Fruit fly (Drosophila melanogaster): Measurements from ENCODE around the gene CG31698.

CG31698 gene

dm6 chr2L:3123562-3124345, 49.9 kb downstream of the CG31698 start (continued):
- TF ChIP-seq CG11696 (GFP tag; IDR thresholded peaks at IDR 0.05) (no peak), E2f2 (GFP tag; IDR thresholded peaks at IDR 0.05) (no peak), fd96Cb (tag; optimal IDR thresholded peaks at IDR 0.05) (no peak), cas (GFP tag; IDR thresholded peaks at IDR 0.05) (no peak), B-H1 (GFP tag; IDR thresholded peaks at IDR 0.05) (no peak), CG9817 (tag; optimal IDR thresholded peaks at IDR 0.05) (no peak), CG33557 (GFP tag; optimal IDR thresholded peaks at IDR 0.05) (no peak), nau (GFP tag; optimal IDR thresholded peaks at IDR 0.05) (no peak), CG2889 (GFP tag; IDR thresholded peaks at IDR 0.05) (0 out of 3 replicates have a peak, but pooled peaks have one; percentile 6), CG3838 (GFP tag; optimal IDR thresholded peaks at IDR 0.05) (no peak), chn (GFP tag; optimal IDR thresholded peaks at IDR 0.05) (no peak), gce (GFP tag; IDR thresholded peaks at IDR 0.05) (no peak), CG2199 (GFP tag; IDR thresholded peaks at IDR 0.05) (no peak), peb (GFP tag; IDR thresholded peaks at IDR 0.05) (no peak), lab (GFP tag; optimal IDR thresholded peaks at IDR 0.05) (peak; percentile 53), D19B (GFP tag; optimal IDR thresholded peaks at IDR 0.05) (no peak), slp2 (GFP tag; optimal IDR thresholded peaks at IDR 0.05) (no peak), CG7372 (GFP tag; IDR thresholded peaks at IDR 0.05) (no peak), CG18262 (tag; optimal IDR thresholded peaks at IDR 0.05) (no peak), sisA (GFP tag; IDR thresholded peaks at IDR 0.05) (no peak), Adf1 (GFP tag; IDR thresholded peaks at IDR 0.05) (no peak), sug (tag; optimal IDR thresholded peaks at IDR 0.05) (peak; percentile 29), CG5180 (GFP tag; optimal IDR thresholded peaks at IDR 0.05) (no peak), Optix (GFP tag; IDR thresholded peaks at IDR 0.05) (no peak), slbo (GFP tag; IDR thresholded peaks at IDR 0.05) (0 out of 2 replicates have a peak, but pooled peaks have one; percentile 22), eve (GFP tag; optimal IDR thresholded peaks at IDR 0.05) (no peak), esg (GFP tag; conservative IDR thresholded peaks at IDR 0.05) (no peak), Sin3A (optimal IDR thresholded peaks at IDR 0.05) (no peak), Ada2b (GFP tag; IDR thresholded peaks at IDR 0.05) (no peak), CG17359 (tag; optimal IDR thresholded peaks at IDR 0.05) (no peak), CG6175 (GFP tag; IDR thresholded peaks at IDR 0.05) (no peak), CG2875 (GFP tag; optimal IDR thresholded peaks at IDR 0.05) (no peak), CG3163 (GFP tag; optimal IDR thresholded peaks at IDR 0.05) (no peak), exex (tag; optimal IDR thresholded peaks at IDR 0.05) (peak; percentile 82), otp (GFP tag; IDR thresholded peaks at IDR 0.05) (peak; percentile 4; the same call in 1 of the 3 replicates), kah (GFP tag; optimal IDR thresholded peaks at IDR 0.05) (no peak), scrt (GFP tag; optimal IDR thresholded peaks at IDR 0.05) (no peak), CG9932 (GFP tag; IDR thresholded peaks at IDR 0.05) (no peak), az2 (GFP tag; optimal IDR thresholded peaks at IDR 0.05) (no peak), ato (GFP tag; IDR thresholded peaks at IDR 0.05; ENCODE audit: partially characterized antibody) (no peak), Trl (optimal IDR thresholded peaks at IDR 0.05) (no peak), Trl (GFP tag; optimal IDR thresholded peaks at IDR 0.05) (no peak), YL-1 (GFP tag; optimal IDR thresholded peaks at IDR 0.05) (no peak), dimm (GFP tag; IDR thresholded peaks at IDR 0.05) (no peak), HHEX (GFP tag; optimal IDR thresholded peaks at IDR 0.05) (no peak), CG11456 (GFP tag; IDR thresholded peaks at IDR 0.05) (0 out of 3 replicates have a peak, but pooled peaks have one; percentile 3), sim (GFP tag; IDR thresholded peaks at IDR 0.05) (no peak), gem (tag; optimal IDR thresholded peaks at IDR 0.05) (no peak), Six4 (GFP tag; optimal IDR thresholded peaks at IDR 0.05) (no peak), bcd (GFP tag; optimal IDR thresholded peaks at IDR 0.05) (no peak)

Data from whole organism, embryonic.